Worm (Caenorhabditis elegans) whole organism, L4 larva: ENCODE results near the gene lido-8.

Experiments
- D1046.2 ChIP-seq: fragments of 200-800 bp; sonication (Bioruptor generic); IDR thresholded peaks from 2 replicates; pipeline ENCODE4 v1.3.6; 2022; ENCODE audit warnings: missing genetic modification characterization, missing compliant biosample characterization
- Y105C5A.15 ChIP-seq: fragments of 200-800 bp; sonication (Bioruptor generic); IDR thresholded peaks from 2 replicates; pipeline ENCODE4 v1.3.6; 2022; ENCODE audit warnings: missing genetic modification characterization, missing compliant biosample characterization
- Y48G9A.11 ChIP-seq: fragments of 200-800 bp; sonication (Bioruptor generic); IDR thresholded peaks from 2 replicates; pipeline ENCODE4 v1.3.6; 2022; ENCODE audit warnings: missing genetic modification reagents, missing genetic modification characterization, missing compliant biosample characterization
- aha-1 ChIP-seq: fragments of 150-350 bp; peaks from one replicate; lab custom pipeline; 2014; ENCODE audit warnings: missing biosample characterization, missing genetic modification characterization
- ama-1 ChIP-seq: fragments of 150-350 bp; optimal IDR thresholded peaks from 2 replicates; lab custom pipeline; 2014; ENCODE audit warnings: inconsistent platforms, mixed read lengths
- attf-4 ChIP-seq: sonication (generic microtip); optimal IDR thresholded peaks from 3 replicates; lab custom pipeline; 2017; ENCODE audit warnings: missing biosample characterization, missing genetic modification characterization
- ceh-20 ChIP-seq: fragments of 200-800 bp; sonication (Bioruptor generic); IDR thresholded peaks from 2 replicates; pipeline ENCODE4 v1.3.6; 2022; ENCODE audit warnings: missing genetic modification reagents, missing genetic modification characterization, missing compliant biosample characterization
- ceh-82 ChIP-seq: sonication (generic microtip); optimal IDR thresholded peaks from 2 replicates; lab custom pipeline; 2017; ENCODE audit warnings: missing biosample characterization, missing genetic modification characterization
- cey-2 ChIP-seq: sonication (generic microtip); optimal IDR thresholded peaks from 3 replicates; lab custom pipeline; 2017; ENCODE audit warnings: missing genetic modification characterization, mild to moderate bottlenecking, missing compliant biosample characterization, antibody characterized with exemption, borderline replicate concordance; ENCODE audit not compliant: insufficient read depth
- daf-8 ChIP-seq: fragments of 200-800 bp; sonication (Bioruptor generic); IDR thresholded peaks from 2 replicates; pipeline ENCODE4 v1.3.6; 2022; ENCODE audit warnings: missing genetic modification characterization, missing compliant biosample characterization
- dmd-8 ChIP-seq: fragments of 200-800 bp; sonication (Bioruptor generic); IDR thresholded peaks from 2 replicates; pipeline ENCODE4 v1.3.6; 2022; ENCODE audit warnings: missing genetic modification characterization, missing compliant biosample characterization
- duxl-1 ChIP-seq: sonication (generic microtip); optimal IDR thresholded peaks from 2 replicates; lab custom pipeline; 2016; ENCODE audit warnings: mild to moderate bottlenecking, missing genetic modification characterization, moderate library complexity, missing compliant biosample characterization; ENCODE audit not compliant: poor library complexity
- gei-8 ChIP-seq: fragments of 200-800 bp; sonication (Bioruptor generic); optimal IDR thresholded peaks from 2 replicates; lab custom pipeline; 2018; ENCODE audit warnings: mild to moderate bottlenecking, missing genetic modification characterization, missing compliant biosample characterization
- jun-1 ChIP-seq: fragments of 150-350 bp; optimal IDR thresholded peaks from 2 replicates; lab custom pipeline; 2014; ENCODE audit warnings: missing biosample characterization, missing genetic modification reagents, missing genetic modification characterization
- lin-15B ChIP-seq: fragments of 150-350 bp; sonication (generic microtip); optimal IDR thresholded peaks from 3 replicates; lab custom pipeline; 2014; ENCODE audit warnings: missing biosample characterization, missing genetic modification characterization
- lin-29 ChIP-seq: fragments of 200-800 bp; sonication (Bioruptor generic); IDR thresholded peaks from 2 replicates; pipeline ENCODE4 v1.3.6; 2022; ENCODE audit warnings: missing genetic modification reagents, missing genetic modification characterization, missing compliant biosample characterization
- lin-38 ChIP-seq: fragments of 200-800 bp; sonication (Bioruptor generic); IDR thresholded peaks from 2 replicates; pipeline ENCODE4 v1.3.6; 2022; ENCODE audit warnings: missing genetic modification reagents, missing genetic modification characterization, missing compliant biosample characterization
- lin-39 ChIP-seq: fragments of 150-350 bp; optimal IDR thresholded peaks from 2 replicates; lab custom pipeline; 2014; ENCODE audit warnings: missing biosample characterization, missing genetic modification reagents, missing genetic modification characterization
- lir-3 ChIP-seq: sonication (generic microtip); optimal IDR thresholded peaks from 2 replicates; lab custom pipeline; 2016; ENCODE audit warnings: mild to moderate bottlenecking, missing genetic modification characterization, missing compliant biosample characterization
- nhr-41 ChIP-seq: fragments of 200-800 bp; sonication (Bioruptor generic); IDR thresholded peaks from 2 replicates; pipeline ENCODE4 v1.3.6; 2022; ENCODE audit warnings: missing genetic modification reagents, missing genetic modification characterization, missing compliant biosample characterization
- nhr-6 ChIP-seq: fragments of 150-350 bp; optimal IDR thresholded peaks from 2 replicates; lab custom pipeline; 2014; ENCODE audit warnings: missing biosample characterization, missing genetic modification characterization
- nhr-77 ChIP-seq: fragments of 150-350 bp; optimal IDR thresholded peaks from 2 replicates; lab custom pipeline; 2014; ENCODE audit warnings: missing biosample characterization, missing genetic modification characterization
- pha-4 ChIP-seq, 2 experiments: fragments of 150-350 bp in 1 of 2; fragments of 200-800 bp in 1 of 2; sonication (Bioruptor generic) in 1 of 2; IDR thresholded peaks in 1 of 2; optimal IDR thresholded peaks in 1 of 2; 2 replicates each; pipeline versions ENCODE4 v1.3.6 to Lab custom; 2014 to 2022; ENCODE audit warnings: missing genetic modification characterization in 2 of 2, missing genetic modification reagents in 2 of 2, missing biosample characterization in 1 of 2, missing compliant biosample characterization in 1 of 2
- set-16 ChIP-seq: fragments of 200-800 bp; sonication (Bioruptor generic); IDR thresholded peaks from 2 replicates; pipeline ENCODE4 v1.3.6; 2022; ENCODE audit warnings: missing genetic modification reagents, missing genetic modification characterization, missing compliant biosample characterization
- snpc-1.2 ChIP-seq: fragments of 200-800 bp; sonication (Bioruptor generic); IDR thresholded peaks from 2 replicates; pipeline ENCODE4 v1.3.6; 2022; ENCODE audit warnings: missing genetic modification reagents, missing genetic modification characterization, missing compliant biosample characterization
- spr-3 ChIP-seq: fragments of 200-800 bp; sonication (Bioruptor generic); optimal IDR thresholded peaks from 2 replicates; lab custom pipeline; 2018; ENCODE audit warnings: mild to moderate bottlenecking, missing genetic modification characterization, missing compliant biosample characterization
- tag-97 ChIP-seq: fragments of 200-800 bp; sonication (Bioruptor generic); IDR thresholded peaks from 2 replicates; pipeline ENCODE4 v1.3.6; 2022; ENCODE audit warnings: missing genetic modification characterization, missing compliant biosample characterization
- tra-1 ChIP-seq: fragments of 200-800 bp; sonication (Bioruptor generic); IDR thresholded peaks from 2 replicates; pipeline ENCODE4 v1.3.6; 2022; ENCODE audit warnings: missing genetic modification reagents, missing genetic modification characterization, missing compliant biosample characterization
- vab-7 ChIP-seq: fragments of 200-800 bp; sonication (Bioruptor generic); IDR thresholded peaks from 2 replicates; pipeline ENCODE4 v1.3.6; 2022; ENCODE audit warnings: missing genetic modification reagents, missing genetic modification characterization, missing compliant biosample characterization
- zip-2 ChIP-seq: fragments of 150-350 bp; optimal IDR thresholded peaks from 2 replicates; lab custom pipeline; 2014; ENCODE audit warnings: missing biosample characterization, missing genetic modification characterization
- ztf-11 ChIP-seq: fragments of 150-350 bp; optimal IDR thresholded peaks from 2 replicates; lab custom pipeline; 2014; ENCODE audit warnings: missing biosample characterization, missing genetic modification characterization

lido-8 gene

DNA sequence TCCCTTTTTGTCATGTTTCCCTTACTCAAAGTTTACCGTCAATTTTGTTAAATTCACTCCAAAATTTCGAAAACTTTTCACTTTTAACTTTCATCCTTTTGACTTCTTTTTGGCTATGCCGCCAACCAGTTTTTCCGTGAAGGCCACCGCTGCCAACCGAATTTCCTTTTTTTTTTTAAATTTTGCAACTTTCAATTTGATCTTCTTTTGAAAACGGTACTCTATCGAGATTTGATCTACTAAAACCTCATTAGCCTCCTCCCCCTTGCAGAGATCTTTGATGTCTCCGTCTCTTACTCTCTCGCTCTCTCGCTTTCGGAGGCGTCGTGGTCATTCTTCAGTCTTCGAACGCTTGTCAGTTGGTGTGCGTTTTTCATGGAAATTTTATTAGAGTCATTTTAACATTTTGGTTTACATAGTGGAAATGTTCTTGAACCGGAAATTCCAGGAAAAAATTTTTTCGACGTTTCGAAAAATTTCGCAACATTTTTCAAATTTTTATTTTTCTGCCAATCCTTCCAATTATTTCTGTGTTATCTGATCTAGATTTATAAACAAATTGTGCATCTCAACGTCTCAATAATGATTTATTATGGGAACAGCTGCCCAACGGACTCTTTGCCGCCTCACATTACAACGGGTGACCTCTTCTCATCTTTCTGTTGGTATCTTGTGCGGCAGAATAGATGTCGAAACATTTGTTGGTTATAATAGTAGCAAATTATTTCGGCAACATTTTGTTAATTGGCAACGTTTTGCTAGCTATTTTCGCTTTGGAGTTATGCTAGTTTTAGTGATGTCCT lies 2.0 kb upstream of the lido-8 start:
- TF ChIP-seq ceh-20 (GFP tag; lab: Robert Waterston, UW) (0 out of 2 replicates have a peak, but pooled peaks have one; percentile 10), lin-29 (no peak), aha-1 (peak; percentile 77)

ce11 chrII:2997828-2998441 lies 1.1 kb downstream of the lido-8 start:
- no peak for TF ChIP-seq ama-1 (lab: Kevin White, UChicago)
- peak; percentile 16 for TF ChIP-seq duxl-1
- TF ChIP-seq tag-97 (GFP tag; lab: Robert Waterston, UW), result no peak
- no peak for TF ChIP-seq lin-29

- TF ChIP-seq pha-4 (GFP tag; IDR thresholded peaks at IDR 0.05; lab: Robert Waterston, UW) (no peak), pha-4 (tag; optimal IDR thresholded peaks at IDR 0.05; lab: Kevin White, UChicago) (no peak), duxl-1 (peak; percentile 38), spr-3 (GFP tag; lab: Kevin White, UChicago) (no peak), Y105C5A.15 (no peak), nhr-41 (no peak), D1046.2 (GFP tag; lab: Robert Waterston, UW) (no peak), tag-97 (GFP tag; lab: Robert Waterston, UW) (no peak), zip-2 (tag; lab: Kevin White, UChicago) (no peak), ama-1 (lab: Kevin White, UChicago) (no peak), gei-8 (GFP tag; lab: Kevin White, UChicago) (no peak), jun-1 (no peak), dmd-8 (GFP tag; lab: Robert Waterston, UW) (0 out of 2 replicates have a peak, but pooled peaks have one; percentile 4), nhr-77 (tag; lab: Kevin White, UChicago) (no peak), Y48G9A.11 (GFP tag; lab: Robert Waterston, UW) (no peak), cey-2 (tag; lab: Kevin White, UChicago) (no peak), lin-15B (tag; lab: Kevin White, UChicago) (no peak), vab-7 (GFP tag; lab: Robert Waterston, UW) (no peak), set-16 (GFP tag; lab: Robert Waterston, UW) (peak; percentile 67), ztf-11 (no peak), nhr-6 (tag; lab: Kevin White, UChicago) (no peak)
These were observed 3.9 kb downstream of the lido-8 start, which contains the start of gene lido-9 for ce11 chrII:3000535-3001264. TSS of gene lido-9 (plus strand) at chrII:3000768.

DNA sequence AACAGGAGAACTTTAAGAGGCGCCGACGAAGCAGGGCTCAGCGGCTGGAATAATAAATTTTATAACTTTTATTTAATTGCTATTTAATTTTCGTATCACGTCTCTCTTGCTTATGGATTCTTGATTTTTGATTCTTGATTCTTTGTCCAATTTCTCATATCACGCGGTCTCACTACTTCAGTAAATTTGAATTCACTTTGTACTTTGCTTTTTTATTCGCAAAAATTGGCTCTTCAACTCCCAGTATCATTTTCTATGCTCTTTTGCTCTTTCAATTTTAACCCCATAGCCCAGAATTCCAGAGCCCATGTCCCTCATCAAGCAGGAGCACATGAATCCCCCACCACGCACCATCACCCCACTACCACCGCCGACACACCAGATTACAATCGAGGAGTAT lies 5.4 kb downstream of the lido-8 start, which contains the start of gene lido-10:
Gene lido-10, plus strand, starts transcription at position 301 of the 400 bp plus-strand sequence.
- TF ChIP-seq tra-1 (GFP tag; lab: Robert Waterston, UW) (no peak), lin-38 (GFP tag; lab: Robert Waterston, UW) (no peak), lin-29 (no peak), nhr-77 (tag; lab: Kevin White, UChicago) (no peak), D1046.2 (GFP tag; lab: Robert Waterston, UW) (no peak), lir-3 (no peak), snpc-1.2 (GFP tag; lab: Robert Waterston, UW) (no peak), attf-4 (no peak)

DNA sequence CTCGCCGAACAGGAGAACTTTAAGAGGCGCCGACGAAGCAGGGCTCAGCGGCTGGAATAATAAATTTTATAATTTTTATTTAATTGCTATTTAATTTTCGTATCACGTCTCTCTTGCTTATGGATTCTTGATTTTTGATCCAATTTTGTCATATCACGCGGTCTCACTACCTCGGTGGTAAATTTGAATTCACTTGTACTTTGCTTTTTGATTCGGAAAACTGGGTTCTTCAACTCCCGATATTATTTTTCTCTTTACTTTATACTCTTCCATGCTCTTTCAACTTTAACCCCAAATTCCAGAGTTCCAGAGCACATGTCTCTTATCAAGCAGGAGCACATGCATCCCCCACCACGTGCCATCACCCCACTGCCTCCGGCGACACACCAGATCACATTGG lies 6.8 kb downstream of the lido-8 start, which contains the start of gene lido-11:
Gene lido-11, plus strand, starts transcription at position 301 of the 400 bp plus-strand sequence.
- TF ChIP-seq lin-39 (tag; lab: Kevin White, UChicago) (no peak), ceh-82 (tag; lab: Kevin White, UChicago) (no peak), daf-8 (no peak)
